Fruit fly (Drosophila melanogaster) whole organism, embryonic: ENCODE data around the gene bab2.

Experiments used
- Atf3 ChIP-seq: fragments of 200-800 bp; sonication (Bioruptor generic); optimal IDR thresholded peaks from 3 replicates; lab custom pipeline; 2016; ENCODE audit warnings: missing biosample characterization, missing genetic modification characterization
- Bdp1 ChIP-seq: fragments of 200-800 bp; sonication (Bioruptor generic); optimal IDR thresholded peaks from 3 replicates; lab custom pipeline; 2016; ENCODE audit warnings: missing biosample characterization, missing genetic modification characterization
- Bgb ChIP-seq: fragments of 200-800 bp; sonication (Bioruptor generic); IDR thresholded peaks from 2 replicates; pipeline ENCODE4 v1.3.6; 2022; ENCODE audit warnings: missing biosample characterization, missing genetic modification characterization; ENCODE audit not compliant: partially characterized antibody
- CG10654 ChIP-seq: fragments of 200-800 bp; sonication (Bioruptor generic); optimal IDR thresholded peaks from 2 replicates; lab custom pipeline; 2016; ENCODE audit warnings: missing biosample characterization, missing genetic modification characterization
- CG10979 ChIP-seq: fragments of 200-800 bp; sonication (Bioruptor generic); optimal IDR thresholded peaks from 2 replicates; lab custom pipeline; 2018; ENCODE audit warnings: missing biosample characterization, mild to moderate bottlenecking, missing genetic modification characterization, moderate library complexity
- CG11695 ChIP-seq: fragments of 200-800 bp; sonication (Bioruptor generic); IDR thresholded peaks from 3 replicates; pipeline ENCODE4 v1.3.6; 2022; ENCODE audit warnings: missing biosample characterization, missing genetic modification characterization
- CG12391 ChIP-seq: fragments of 200-800 bp; sonication (Bioruptor generic); optimal IDR thresholded peaks from 3 replicates; lab custom pipeline; 2018; ENCODE audit warnings: missing biosample characterization, mild to moderate bottlenecking, missing genetic modification characterization, moderate library complexity
- CG14667 ChIP-seq: fragments of 200-800 bp; sonication (Bioruptor generic); IDR thresholded peaks from 2 replicates; pipeline ENCODE4 v1.3.6; 2022; ENCODE audit warnings: missing biosample characterization, missing genetic modification characterization
- CG14710 ChIP-seq: fragments of 200-800 bp; sonication (Bioruptor generic); optimal IDR thresholded peaks from 3 replicates; lab custom pipeline; 2019; ENCODE audit warnings: missing biosample characterization, mild to moderate bottlenecking, missing genetic modification characterization, moderate library complexity
- CG16813 ChIP-seq: fragments of 200-800 bp; sonication (Bioruptor generic); IDR thresholded peaks from 3 replicates; pipeline ENCODE4 v1.3.6; 2022; ENCODE audit warnings: missing biosample characterization, missing genetic modification characterization; ENCODE audit not compliant: partially characterized antibody
- CG17361 ChIP-seq: fragments of 200-800 bp; sonication (Bioruptor generic); IDR thresholded peaks from 3 replicates; pipeline ENCODE4 v1.3.6; 2022; ENCODE audit warnings: missing biosample characterization, missing genetic modification characterization
- CG17829 ChIP-seq: fragments of 200-800 bp; optimal IDR thresholded peaks from 2 replicates; lab custom pipeline; 2019; ENCODE audit warnings: missing biosample characterization, mild to moderate bottlenecking, missing genetic modification characterization, moderate library complexity
- CG18262 ChIP-seq: fragments of 200-800 bp; optimal IDR thresholded peaks from 3 replicates; lab custom pipeline; 2019; ENCODE audit warnings: missing biosample characterization, mild to moderate bottlenecking, missing genetic modification characterization, moderate library complexity
- CG2129 ChIP-seq: fragments of 200-800 bp; sonication (Bioruptor generic); IDR thresholded peaks from 2 replicates; pipeline ENCODE4 v1.3.6; 2022; ENCODE audit warnings: missing biosample characterization, missing genetic modification characterization; ENCODE audit not compliant: partially characterized antibody
- CG2199 ChIP-seq: fragments of 200-800 bp; sonication (Bioruptor generic); IDR thresholded peaks from 3 replicates; pipeline ENCODE4 v1.3.6; 2022; ENCODE audit warnings: missing biosample characterization, missing genetic modification characterization
- CG3726 ChIP-seq: fragments of 200-800 bp; sonication (Bioruptor generic); IDR thresholded peaks from 3 replicates; pipeline ENCODE4, ENCODE4 v1.3.6; 2022; ENCODE audit warnings: missing biosample characterization, missing genetic modification characterization
- CG4730 ChIP-seq: fragments of 200-800 bp; sonication (Bioruptor generic); IDR thresholded peaks from 2 replicates; pipeline ENCODE4 v1.3.6; 2022; ENCODE audit warnings: missing biosample characterization, missing genetic modification characterization
- CG4820 ChIP-seq: fragments of 200-800 bp; sonication (Bioruptor generic); optimal IDR thresholded peaks from 3 replicates; lab custom pipeline; 2016; ENCODE audit warnings: missing biosample characterization, missing genetic modification characterization
- CG6272 ChIP-seq: fragments of 200-800 bp; sonication (Bioruptor generic); IDR thresholded peaks from 2 replicates; pipeline ENCODE4 v1.3.6; 2022; ENCODE audit warnings: missing biosample characterization, missing genetic modification characterization
- CG8765 ChIP-seq: fragments of 200-800 bp; sonication (Bioruptor generic); IDR thresholded peaks from 2 replicates; pipeline ENCODE4 v1.3.6; 2022; ENCODE audit warnings: missing biosample characterization, missing genetic modification characterization
- CG9797 ChIP-seq: fragments of 200-800 bp; sonication (Bioruptor generic); optimal IDR thresholded peaks from 3 replicates; lab custom pipeline; 2018; ENCODE audit warnings: missing biosample characterization, mild to moderate bottlenecking, missing genetic modification characterization
- CoRest ChIP-seq: fragments of 200-800 bp; sonication (Bioruptor generic); optimal IDR thresholded peaks from 3 replicates; lab custom pipeline; 2018; ENCODE audit warnings: missing biosample characterization, mild to moderate bottlenecking, missing genetic modification characterization, moderate library complexity
- Dip2 ChIP-seq: fragments of 200-800 bp; sonication (Bioruptor generic); IDR thresholded peaks from 2 replicates; pipeline ENCODE4 v1.3.6; 2022; ENCODE audit warnings: missing biosample characterization, missing genetic modification characterization
- Doc3 ChIP-seq: fragments of 200-800 bp; sonication (Bioruptor generic); IDR thresholded peaks from 3 replicates; pipeline ENCODE4 v1.3.6; 2022; ENCODE audit warnings: missing biosample characterization, missing genetic modification characterization; ENCODE audit not compliant: partially characterized antibody
- Drgx ChIP-seq: fragments of 200-800 bp; sonication (Bioruptor generic); IDR thresholded peaks from 2 replicates; pipeline ENCODE4 v1.3.6; 2022; ENCODE audit warnings: missing biosample characterization, missing genetic modification characterization
- Hand ChIP-seq: fragments of 200-800 bp; sonication (Bioruptor generic); optimal IDR thresholded peaks from 2 replicates; lab custom pipeline; 2017; ENCODE audit warnings: mild to moderate bottlenecking, missing biosample characterization, missing genetic modification reagents, missing genetic modification characterization
- HmgD ChIP-seq: fragments of 200-800 bp; sonication (Bioruptor generic); optimal IDR thresholded peaks from 3 replicates; lab custom pipeline; 2016; ENCODE audit warnings: missing biosample characterization, missing genetic modification characterization
- Hr39 ChIP-seq: fragments of >200 bp; optimal IDR thresholded peaks from 2 replicates; lab custom pipeline; 2017
- Hr78 ChIP-seq, 2 experiments: fragments of 200-800 bp in 1 of 2; fragments of >200 bp in 1 of 2; sonication (Bioruptor generic) in 1 of 2; optimal IDR thresholded peaks; 2 replicates each; lab custom pipeline; 2017 to 2019; ENCODE audit warnings: missing biosample characterization in 2 of 2, missing genetic modification characterization in 2 of 2, mild to moderate bottlenecking in 1 of 2, moderate library complexity in 1 of 2
- Jarid2 ChIP-seq: fragments of 200-800 bp; sonication (Bioruptor generic); optimal IDR thresholded peaks from 3 replicates; lab custom pipeline; 2017; ENCODE audit warnings: mild to moderate bottlenecking, missing biosample characterization, missing genetic modification reagents, missing genetic modification characterization
- Lpt ChIP-seq: fragments of >200 bp; optimal IDR thresholded peaks from 2 replicates; lab custom pipeline; 2018; ENCODE audit warnings: missing biosample characterization, missing genetic modification characterization
- MTF-1 ChIP-seq: fragments of 200-800 bp; sonication (Bioruptor generic); optimal IDR thresholded peaks from 2 replicates; lab custom pipeline; 2018; ENCODE audit warnings: missing biosample characterization, mild to moderate bottlenecking, missing genetic modification characterization, borderline replicate concordance
- Med ChIP-seq: fragments of 200-800 bp; sonication (Bioruptor generic); peaks from one replicate; lab custom pipeline; 2016; ENCODE audit warnings: missing biosample characterization, missing genetic modification characterization, mild to moderate bottlenecking, inconsistent platforms, moderate library complexity
- Opbp ChIP-seq: fragments of 200-800 bp; sonication (Bioruptor generic); IDR thresholded peaks from 3 replicates; pipeline ENCODE4 v1.3.6; 2022; ENCODE audit warnings: missing biosample characterization, missing genetic modification characterization; ENCODE audit not compliant: partially characterized antibody
- ab ChIP-seq: fragments of 200-800 bp; sonication (Bioruptor generic); optimal IDR thresholded peaks from 2 replicates; lab custom pipeline; 2016; ENCODE audit warnings: missing biosample characterization, missing genetic modification characterization
- ase ChIP-seq: fragments of 200-800 bp; sonication (Bioruptor generic); IDR thresholded peaks from 3 replicates; pipeline ENCODE4 v1.3.6; 2022; ENCODE audit warnings: missing biosample characterization, missing genetic modification characterization
- br ChIP-seq: fragments of >200 bp; optimal IDR thresholded peaks from 2 replicates; lab custom pipeline; 2017
- crol ChIP-seq: fragments of 200-800 bp; sonication (Bioruptor generic); IDR thresholded peaks from 2 replicates; pipeline ENCODE4 v1.3.6; 2022; ENCODE audit warnings: missing biosample characterization, missing genetic modification characterization
- dysf ChIP-seq: fragments of 200-800 bp; sonication (Bioruptor generic); IDR thresholded peaks from 3 replicates; pipeline ENCODE4 v1.3.6; 2022; ENCODE audit warnings: missing biosample characterization, missing genetic modification characterization
- gro ChIP-seq: fragments of 200-800 bp; sonication (Bioruptor generic); optimal IDR thresholded peaks from 2 replicates; lab custom pipeline; 2016; ENCODE audit warnings: missing biosample characterization, missing genetic modification characterization
- ind ChIP-seq: fragments of 200-800 bp; sonication (Bioruptor generic); optimal IDR thresholded peaks from 3 replicates; lab custom pipeline; 2016; ENCODE audit warnings: missing biosample characterization, missing genetic modification characterization
- lilli ChIP-seq: fragments of 200-800 bp; sonication (Bioruptor generic); optimal IDR thresholded peaks from 3 replicates; lab custom pipeline; 2016; ENCODE audit warnings: missing biosample characterization, missing genetic modification characterization
- nau ChIP-seq: fragments of 200-800 bp; sonication (Bioruptor generic); optimal IDR thresholded peaks from 3 replicates; lab custom pipeline; 2017; ENCODE audit warnings: missing biosample characterization, mild to moderate bottlenecking, missing genetic modification characterization, missing genetic modification reagents
- pita ChIP-seq: fragments of 200-800 bp; sonication (Bioruptor generic); optimal IDR thresholded peaks from 2 replicates; lab custom pipeline; 2017; ENCODE audit warnings: missing biosample characterization, mild to moderate bottlenecking, missing genetic modification characterization
- scrt ChIP-seq: fragments of 200-800 bp; sonication (Bioruptor generic); optimal IDR thresholded peaks from 2 replicates; lab custom pipeline; 2018; ENCODE audit warnings: missing biosample characterization, mild to moderate bottlenecking, missing genetic modification characterization, moderate library complexity
- sens ChIP-seq: fragments of 200-800 bp; sonication (Bioruptor generic); peaks from one replicate; lab custom pipeline; 2016; ENCODE audit warnings: missing biosample characterization, missing genetic modification characterization
- sim ChIP-seq: fragments of 200-800 bp; sonication (Bioruptor generic); IDR thresholded peaks from 2 replicates; pipeline ENCODE4 v1.3.6; 2022; ENCODE audit warnings: missing biosample characterization, missing genetic modification characterization
- slp2 ChIP-seq: fragments of 200-800 bp; sonication (Bioruptor generic); optimal IDR thresholded peaks from 2 replicates; lab custom pipeline; 2016; ENCODE audit warnings: missing biosample characterization, missing genetic modification characterization
- so ChIP-seq: fragments of 200-800 bp; sonication (Bioruptor generic); IDR thresholded peaks from 3 replicates; pipeline ENCODE4 v1.3.6; 2022; ENCODE audit warnings: missing biosample characterization, missing genetic modification characterization
- zf30C ChIP-seq: fragments of 200-800 bp; sonication (Bioruptor generic); optimal IDR thresholded peaks from 3 replicates; lab custom pipeline; 2018; ENCODE audit warnings: missing biosample characterization, mild to moderate bottlenecking, missing genetic modification characterization

Gene bab2

DNA sequence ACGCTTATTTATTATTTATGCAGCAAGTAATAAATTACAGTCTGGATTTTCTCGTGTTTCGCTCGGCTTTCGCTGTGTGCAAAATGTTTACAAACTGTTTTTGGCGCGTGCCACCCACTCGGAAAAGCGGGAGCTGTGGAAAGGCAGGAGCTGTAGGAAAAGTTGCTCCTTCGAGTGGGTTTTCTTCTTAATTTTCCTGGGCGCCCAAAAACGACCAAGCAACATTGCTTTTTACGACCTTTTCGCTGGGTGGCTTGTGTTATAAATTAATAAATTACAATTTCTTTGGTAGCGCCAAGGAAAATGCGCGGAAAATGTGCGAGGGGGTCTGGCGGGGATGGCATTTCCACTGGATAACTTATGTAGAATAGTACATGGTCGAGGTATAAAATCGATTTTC, 561 bp downstream of the bab2 start (continued):
- TF ChIP-seq CG17829 (tag; lab: Kevin White, UChicago) (no peak), CG2129 (GFP tag; lab: Robert Waterston, UW) (no peak), Hr78 (GFP tag; optimal IDR thresholded peaks at IDR 0.05; lab: Kevin White, UChicago) (no peak), CG4730 (no peak), dysf (0 out of 3 replicates have a peak, but pooled peaks have one; percentile 24), Bgb (GFP tag; lab: Robert Waterston, UW) (no peak), zf30C (no peak), br (lab: Kevin White, UChicago) (no peak), Drgx (no peak), Lpt (GFP tag; lab: Kevin White, UChicago) (no peak), CG10654 (no peak), so (GFP tag; lab: Robert Waterston, UW) (no peak), CG12391 (tag; lab: Kevin White, UChicago) (no peak), lilli (GFP tag; lab: Kevin White, UChicago) (no peak), slp2 (GFP tag; lab: Kevin White, UChicago) (no peak), ase (GFP tag; lab: Robert Waterston, UW) (no peak)
- TF ChIP-seq, all 482 proteins: peak for 4

- TF ChIP-seq CG8765: no peak
- TF ChIP-seq nau (GFP tag; lab: Kevin White, UChicago): no peak
- peak; percentile 33; the same call in 1 of the 2 replicates for TF ChIP-seq Dip2 (GFP tag; lab: Robert Waterston, UW)
- 0 out of 2 replicates have a peak, but pooled peaks have one; percentile 22 for TF ChIP-seq crol (GFP tag; lab: Robert Waterston, UW)
- no peak for TF ChIP-seq CG11695 (GFP tag; lab: Robert Waterston, UW)
- TF ChIP-seq HmgD (GFP tag; lab: Kevin White, UChicago): no peak
- no peak for TF ChIP-seq MTF-1 (GFP tag; lab: Kevin White, UChicago)
- TF ChIP-seq CG12391 (tag; lab: Kevin White, UChicago): no peak
- TF ChIP-seq sens: peak; percentile 17
- TF ChIP-seq CG10979 (tag; lab: Kevin White, UChicago): no peak
- no peak for TF ChIP-seq scrt (GFP tag; lab: Kevin White, UChicago)
- TF ChIP-seq CG17361 (GFP tag; lab: Robert Waterston, UW): no peak
- no peak for TF ChIP-seq pita (GFP tag; lab: Kevin White, UChicago)
- TF ChIP-seq CG4820 (GFP tag; lab: Kevin White, UChicago): no peak
- no peak for TF ChIP-seq CG14710
- no peak for TF ChIP-seq ind (GFP tag; lab: Kevin White, UChicago)
- TF ChIP-seq CG9797 (GFP tag; lab: Kevin White, UChicago): no peak
- 0 out of 3 replicates have a peak, but pooled peaks have one; percentile 12 for TF ChIP-seq CG16813
- TF ChIP-seq CG3726: no peak
- TF ChIP-seq ab (GFP tag; lab: Kevin White, UChicago): no peak
- TF ChIP-seq sim (GFP tag; lab: Robert Waterston, UW): no peak
- TF ChIP-seq gro: no peak
- TF ChIP-seq Hand: no peak
- peak; percentile 32 for TF ChIP-seq Med
- no peak for TF ChIP-seq Doc3 (GFP tag; lab: Robert Waterston, UW)
- no peak for TF ChIP-seq CG2199 (GFP tag; lab: Robert Waterston, UW)
- no peak for TF ChIP-seq Atf3 (GFP tag; lab: Kevin White, UChicago)
- TF ChIP-seq CG6272 (GFP tag; lab: Robert Waterston, UW): 0 out of 2 replicates have a peak, but pooled peaks have one; percentile 16
- TF ChIP-seq Bdp1 (GFP tag; lab: Kevin White, UChicago): no peak
- no peak for TF ChIP-seq CoRest (tag; lab: Kevin White, UChicago)
- TF ChIP-seq CG14667 (GFP tag; lab: Robert Waterston, UW): peak; percentile 16; the same call in 1 of the 2 replicates
- no peak for TF ChIP-seq CG18262
- TF ChIP-seq Jarid2 (GFP tag; lab: Kevin White, UChicago): no peak
- peak; percentile 47 for TF ChIP-seq Hr39 (lab: Kevin White, UChicago)
- 0 out of 3 replicates have a peak, but pooled peaks have one; percentile 16 for TF ChIP-seq Opbp
- TF ChIP-seq, all 482 proteins: peak for 9
These were observed 4.2 kb downstream of the bab2 start for dm6 chr3L:1172858-1173257.
